Worm (Caenorhabditis elegans) whole organism, midembryonic: ENCODE data around the gene mcat-1.

Experiments used
- T22C8.4 ChIP-seq: fragments of 200-800 bp; sonication (Bioruptor generic); IDR thresholded peaks from 2 replicates; pipeline ENCODE4 v1.3.6; 2022; ENCODE audit warnings: missing genetic modification characterization, missing compliant biosample characterization
- cog-1 ChIP-seq: sonication (generic microtip); optimal IDR thresholded peaks from 2 replicates; lab custom pipeline; 2016; ENCODE audit warnings: missing genetic modification characterization, missing compliant biosample characterization
- flt-1 ChIP-seq: fragments of 200-800 bp; sonication (Bioruptor generic); IDR thresholded peaks from 2 replicates; pipeline ENCODE4 v1.3.6; 2022; ENCODE audit warnings: missing genetic modification characterization, missing compliant biosample characterization
- klf-2 ChIP-seq: fragments of 200-800 bp; sonication (Bioruptor generic); conservative IDR thresholded peaks from 2 replicates; pipeline ENCODE4 v1.3.6; 2022; ENCODE audit warnings: missing genetic modification reagents, missing genetic modification characterization, missing compliant biosample characterization
- med-1 ChIP-seq: sonication (generic microtip); optimal IDR thresholded peaks from 2 replicates; lab custom pipeline; 2017; ENCODE audit warnings: missing genetic modification characterization, mild to moderate bottlenecking, missing compliant biosample characterization, antibody characterized with exemption, missing genetic modification reagents; ENCODE audit not compliant: insufficient read depth
- ref-1 ChIP-seq: fragments of 200-800 bp; sonication (Bioruptor generic); conservative IDR thresholded peaks from 2 replicates; pipeline ENCODE4 v1.3.6; 2022; ENCODE audit warnings: missing genetic modification reagents, missing genetic modification characterization, missing compliant biosample characterization
- tab-1 ChIP-seq: fragments of 200-800 bp; sonication (Bioruptor generic); IDR thresholded peaks from 2 replicates; pipeline ENCODE4 v1.3.6; 2022; ENCODE audit warnings: missing genetic modification characterization, missing compliant biosample characterization
- ztf-23 ChIP-seq: fragments of 200-800 bp; sonication (Bioruptor generic); IDR thresholded peaks from 2 replicates; pipeline ENCODE4 v1.3.6; 2022; ENCODE audit warnings: missing genetic modification reagents, missing genetic modification characterization, missing compliant biosample characterization
- ztf-29 ChIP-seq: fragments of 200-800 bp; sonication (Bioruptor generic); IDR thresholded peaks from 2 replicates; pipeline ENCODE4 v1.3.6; 2022; ENCODE audit warnings: missing genetic modification reagents, missing genetic modification characterization, missing compliant biosample characterization

The mcat-1 gene

ce11 chrII:68757-69156, 22.6 kb downstream of the mcat-1 start:
- no peak for TF ChIP-seq flt-1

- TF ChIP-seq ztf-29 (GFP tag; lab: Robert Waterston, UW) (no peak), cog-1 (tag; lab: Kevin White, UChicago) (no peak), tab-1 (GFP tag; lab: Robert Waterston, UW) (no peak), med-1 (no peak), flt-1 (no peak), ref-1 (no peak), T22C8.4 (GFP tag; lab: Robert Waterston, UW) (no peak), ztf-23 (GFP tag; lab: Robert Waterston, UW) (no peak), klf-2 (GFP tag; lab: Robert Waterston, UW) (no peak)
These were observed 23.7 kb downstream of the mcat-1 start for ce11 chrII:67663-68062.

- TF ChIP-seq T22C8.4 (GFP tag; lab: Robert Waterston, UW): no peak
- TF ChIP-seq cog-1 (tag; lab: Kevin White, UChicago): peak; percentile 90
- TF ChIP-seq flt-1: peak; percentile 62; the same call in 1 of the 2 replicates
These were observed 25.0 kb downstream of the mcat-1 start for ce11 chrII:66322-66721.

- TF ChIP-seq tab-1 (GFP tag; lab: Robert Waterston, UW) (no peak), ztf-29 (GFP tag; lab: Robert Waterston, UW) (no peak), flt-1 (no peak), ztf-23 (GFP tag; lab: Robert Waterston, UW) (no peak), cog-1 (tag; lab: Kevin White, UChicago) (no peak), med-1 (no peak), T22C8.4 (GFP tag; lab: Robert Waterston, UW) (no peak), klf-2 (GFP tag; lab: Robert Waterston, UW) (no peak), ref-1 (no peak)
These were observed 25.8 kb downstream of the mcat-1 start for ce11 chrII:65484-65883.

- TF ChIP-seq klf-2 (GFP tag; lab: Robert Waterston, UW) (no peak), tab-1 (GFP tag; lab: Robert Waterston, UW) (no peak), ztf-29 (GFP tag; lab: Robert Waterston, UW) (no peak), ztf-23 (GFP tag; lab: Robert Waterston, UW) (no peak), cog-1 (tag; lab: Kevin White, UChicago) (no peak)
These were observed 30.3 kb downstream of the mcat-1 start, which contains the start of gene C23H3.2 for ce11 chrII:61013-61412. TSS of gene C23H3.2 (plus strand) at chrII:61313.

- TF ChIP-seq flt-1 (no peak), tab-1 (GFP tag; lab: Robert Waterston, UW) (no peak), med-1 (no peak), T22C8.4 (GFP tag; lab: Robert Waterston, UW) (no peak), cog-1 (tag; lab: Kevin White, UChicago) (no peak), klf-2 (GFP tag; lab: Robert Waterston, UW) (no peak), ztf-23 (GFP tag; lab: Robert Waterston, UW) (no peak), ref-1 (no peak), ztf-29 (GFP tag; lab: Robert Waterston, UW) (no peak)
These were observed 31.3 kb downstream of the mcat-1 start for ce11 chrII:60049-60448.

- TF ChIP-seq ref-1 (no peak), med-1 (no peak), klf-2 (GFP tag; lab: Robert Waterston, UW) (no peak), flt-1 (no peak), cog-1 (tag; lab: Kevin White, UChicago) (no peak), ztf-29 (GFP tag; lab: Robert Waterston, UW) (no peak), ztf-23 (GFP tag; lab: Robert Waterston, UW) (no peak), T22C8.4 (GFP tag; lab: Robert Waterston, UW) (no peak), tab-1 (GFP tag; lab: Robert Waterston, UW) (no peak)
These were observed 33.4 kb downstream of the mcat-1 start for ce11 chrII:57873-58272.

ce11 chrII:57370-57769, 33.9 kb downstream of the mcat-1 start, which contains the start of gene ascc-1:
TSS of gene ascc-1 (plus strand) at chrII:57670.
- TF ChIP-seq T22C8.4 (GFP tag; lab: Robert Waterston, UW) (no peak), ztf-23 (GFP tag; lab: Robert Waterston, UW) (no peak), ref-1 (no peak), med-1 (no peak), flt-1 (no peak), klf-2 (GFP tag; lab: Robert Waterston, UW) (no peak), ztf-29 (GFP tag; lab: Robert Waterston, UW) (no peak), tab-1 (GFP tag; lab: Robert Waterston, UW) (no peak), cog-1 (tag; lab: Kevin White, UChicago) (no peak)

ce11 chrII:55204-55603, 36.1 kb downstream of the mcat-1 start, which contains the start of gene tre-5:
TSS of gene tre-5 (minus strand) at chrII:55304.
- TF ChIP-seq ref-1: no peak
- no peak for TF ChIP-seq tab-1 (GFP tag; lab: Robert Waterston, UW)
- TF ChIP-seq cog-1 (tag; lab: Kevin White, UChicago): no peak
- TF ChIP-seq ztf-23 (GFP tag; lab: Robert Waterston, UW): no peak
- no peak for TF ChIP-seq ztf-29 (GFP tag; lab: Robert Waterston, UW)
- no peak for TF ChIP-seq flt-1

ce11 chrII:51352-51751, 40.0 kb downstream of the mcat-1 start, which contains the start of gene sptl-1:
TSS of gene sptl-1 (plus strand) at chrII:51652.
- TF ChIP-seq ref-1 (no peak), flt-1 (no peak)

- TF ChIP-seq T22C8.4 (GFP tag; lab: Robert Waterston, UW) (no peak), flt-1 (no peak), med-1 (no peak), tab-1 (GFP tag; lab: Robert Waterston, UW) (no peak), ztf-23 (GFP tag; lab: Robert Waterston, UW) (no peak), klf-2 (GFP tag; lab: Robert Waterston, UW) (no peak)
These were observed 40.5 kb downstream of the mcat-1 start for ce11 chrII:50862-51261.
